Worm (Caenorhabditis elegans) whole organism, L4 larva: ENCODE measurements around the gene C35A5.11.

Experiments
- ceh-82 ChIP-seq: sonication (generic microtip); optimal IDR thresholded peaks from 2 replicates; lab custom pipeline; 2017; ENCODE audit warnings: missing biosample characterization, missing genetic modification characterization
- ces-1 ChIP-seq: fragments of 150-350 bp; sonication (generic microtip); optimal IDR thresholded peaks from 4 replicates; lab custom pipeline; 2014; ENCODE audit warnings: missing biosample characterization, missing genetic modification reagents, missing genetic modification characterization
- dve-1 ChIP-seq: sonication (generic microtip); optimal IDR thresholded peaks from 2 replicates; lab custom pipeline; 2017; ENCODE audit warnings: antibody characterized with exemption, mild to moderate bottlenecking, missing genetic modification characterization, missing compliant biosample characterization; ENCODE audit not compliant: insufficient read depth
- mes-2 ChIP-seq: sonication (generic microtip); optimal IDR thresholded peaks from 2 replicates; lab custom pipeline; 2016; ENCODE audit warnings: missing genotype, mild to moderate bottlenecking, missing genetic modification characterization, missing compliant biosample characterization; ENCODE audit not compliant: poor library complexity, severe bottlenecking
- skn-1 ChIP-seq: fragments of 150-350 bp; optimal IDR thresholded peaks from 2 replicates; lab custom pipeline; 2014; ENCODE audit warnings: missing biosample characterization, missing genetic modification characterization
- spr-1 ChIP-seq: sonication (generic microtip); optimal IDR thresholded peaks from 2 replicates; lab custom pipeline; 2016; ENCODE audit warnings: mild to moderate bottlenecking, missing genetic modification characterization, missing compliant biosample characterization
- unc-62 ChIP-seq, 3 experiments: fragments of 150-350 bp in 1 of 3; sonication (generic microtip); optimal IDR thresholded peaks in 2 of 3; peaks in 1 of 3; 1 replicate in 1 of 3; 2 replicates in 2 of 3; lab custom pipeline; 2014 to 2017; ENCODE audit warnings: missing biosample characterization in 3 of 3, missing genetic modification characterization in 3 of 3, missing genetic modification reagents in 3 of 3, missing genotype in 1 of 3

DNA sequence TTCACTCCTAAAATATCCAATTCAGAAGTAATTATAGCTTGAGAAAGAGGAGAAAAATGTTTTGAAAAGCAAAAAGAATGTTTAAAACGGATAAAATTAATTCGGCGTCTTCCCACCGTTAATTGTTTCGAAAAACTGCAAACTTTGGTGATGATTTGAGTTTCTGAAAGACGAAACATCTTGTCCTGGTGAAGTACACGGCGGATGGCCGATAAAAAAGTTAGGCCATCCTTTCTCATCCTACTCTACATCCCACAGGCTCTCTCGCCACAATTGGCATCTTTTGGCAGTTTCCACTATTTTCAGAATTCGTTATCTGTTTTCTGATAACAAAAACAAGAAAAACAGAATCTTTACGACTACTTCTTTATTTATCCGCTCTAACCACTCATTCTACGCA, 23.0 kb upstream of the C35A5.11 start, which contains the start of the genes C35A5.8 and hda-11:
- TF ChIP-seq spr-1 (tag; lab: Kevin White, UChicago) (no peak), ces-1 (GFP tag; lab: Kevin White, UChicago) (no peak), skn-1 (tag; lab: Kevin White, UChicago) (no peak), mes-2 (tag; lab: Kevin White, UChicago) (peak; percentile 98), unc-62 (GFP tag; optimal IDR thresholded peaks at IDR 0.05 in 1 of 2; lab: Kevin White, UChicago) (peak in 1 of 2 experiments; percentile 92), unc-62 (tag; optimal IDR thresholded peaks at IDR 0.05; lab: Kevin White, UChicago) (no peak), dve-1 (tag; lab: Kevin White, UChicago) (no peak), ceh-82 (no peak)
